Fruit fly (Drosophila melanogaster) whole organism, adult: ENCODE measurements around the gene DIP-iota.

Experiments
- CG11617 ChIP-seq: fragments of 200-800 bp; sonication (Bioruptor generic); optimal IDR thresholded peaks from 2 replicates; lab custom pipeline; 2017; ENCODE audit warnings: mild to moderate bottlenecking, missing biosample characterization, missing genetic modification reagents, missing genetic modification characterization
- CG12768 ChIP-seq: fragments of 200-800 bp; sonication (Bioruptor generic); optimal IDR thresholded peaks from 2 replicates; lab custom pipeline; 2017; ENCODE audit warnings: missing biosample characterization, missing genetic modification characterization, mild to moderate bottlenecking, moderate library complexity, missing genetic modification reagents
- CG14711 ChIP-seq: fragments of 200-800 bp; sonication (Bioruptor generic); optimal IDR thresholded peaks from 2 replicates; lab custom pipeline; 2018; ENCODE audit warnings: missing biosample characterization, mild to moderate bottlenecking, missing genetic modification characterization, moderate library complexity
- CG1620 ChIP-seq: fragments of 200-800 bp; sonication (Bioruptor generic); optimal IDR thresholded peaks from 2 replicates; lab custom pipeline; 2016; ENCODE audit warnings: missing biosample characterization, missing genetic modification characterization
- CG33017 ChIP-seq: fragments of 200-800 bp; sonication (Bioruptor generic); optimal IDR thresholded peaks from 2 replicates; lab custom pipeline; 2018; ENCODE audit warnings: missing biosample characterization, mild to moderate bottlenecking, missing genetic modification characterization, moderate library complexity
- CG5204 ChIP-seq: fragments of 200-800 bp; sonication (Bioruptor generic); optimal IDR thresholded peaks from 2 replicates; lab custom pipeline; 2016; ENCODE audit warnings: missing biosample characterization, missing genetic modification characterization
- CG7045 ChIP-seq: fragments of 200-800 bp; sonication (Bioruptor generic); optimal IDR thresholded peaks from 2 replicates; lab custom pipeline; 2017; ENCODE audit warnings: missing biosample characterization, mild to moderate bottlenecking, missing genetic modification characterization
- CG7101 ChIP-seq: fragments of 200-800 bp; sonication (Bioruptor generic); optimal IDR thresholded peaks from 2 replicates; lab custom pipeline; 2018; ENCODE audit warnings: missing biosample characterization, mild to moderate bottlenecking, missing genetic modification characterization, moderate library complexity
- Clk ChIP-seq: fragments of 200-800 bp; sonication (Bioruptor generic); optimal IDR thresholded peaks from 2 replicates; lab custom pipeline; 2017; ENCODE audit warnings: missing biosample characterization, missing genetic modification characterization
- Crg-1 ChIP-seq: fragments of 200-800 bp; sonication (Bioruptor generic); optimal IDR thresholded peaks from 2 replicates; lab custom pipeline; 2016; ENCODE audit warnings: missing biosample characterization, missing genetic modification characterization
- Hr96 ChIP-seq: fragments of 200-800 bp; sonication (Bioruptor generic); optimal IDR thresholded peaks from 2 replicates; lab custom pipeline; 2016; ENCODE audit warnings: missing biosample characterization, missing genetic modification characterization
- Mnt ChIP-seq: fragments of 200-800 bp; sonication (Bioruptor generic); optimal IDR thresholded peaks from 2 replicates; lab custom pipeline; 2016; ENCODE audit warnings: missing biosample characterization, mild to moderate bottlenecking, missing genetic modification characterization
- bab1 ChIP-seq: fragments of 200-800 bp; sonication (Bioruptor generic); optimal IDR thresholded peaks from 3 replicates; lab custom pipeline; 2019; ENCODE audit warnings: missing biosample characterization, mild to moderate bottlenecking, missing genetic modification characterization, moderate library complexity
- cic ChIP-seq: fragments of 200-800 bp; sonication (Bioruptor generic); optimal IDR thresholded peaks from 2 replicates; lab custom pipeline; 2017; ENCODE audit warnings: missing biosample characterization, mild to moderate bottlenecking, missing genetic modification characterization, moderate library complexity
- cnc ChIP-seq, 2 experiments: fragments of >200 bp; optimal IDR thresholded peaks; 2 replicates each; lab custom pipeline; 2017
- kay ChIP-seq: fragments of 200-800 bp; sonication (Bioruptor generic); peaks from one replicate; lab custom pipeline; 2016; ENCODE audit warnings: missing biosample characterization, missing genetic modification characterization, borderline replicate concordance
- ovo ChIP-seq: fragments of 200-800 bp; sonication (Bioruptor generic); optimal IDR thresholded peaks from 2 replicates; lab custom pipeline; 2016; ENCODE audit warnings: missing biosample characterization, missing genetic modification characterization
- pad ChIP-seq: fragments of 200-800 bp; sonication (Bioruptor generic); optimal IDR thresholded peaks from 3 replicates; lab custom pipeline; 2017; ENCODE audit warnings: missing biosample characterization, missing genetic modification characterization, mild to moderate bottlenecking, moderate library complexity, missing genetic modification reagents
- tj ChIP-seq: fragments of 200-800 bp; sonication (Bioruptor generic); optimal IDR thresholded peaks from 3 replicates; lab custom pipeline; 2017; ENCODE audit warnings: missing biosample characterization, mild to moderate bottlenecking, missing genetic modification characterization, moderate library complexity
- toe ChIP-seq: fragments of 200-800 bp; sonication (Bioruptor generic); optimal IDR thresholded peaks from 2 replicates; lab custom pipeline; 2016; ENCODE audit warnings: missing biosample characterization, missing genetic modification characterization

Gene DIP-iota

dm6 chr2L:6621600-6621999 is at the start of gene DIP-iota:
Gene DIP-iota (minus strand): TSS chr2L:6621700.
- TF ChIP-seq tj (GFP tag; lab: Kevin White, UChicago): no peak
- no peak for TF ChIP-seq Crg-1 (GFP tag; lab: Kevin White, UChicago)
- no peak for TF ChIP-seq CG14711 (tag; lab: Kevin White, UChicago)
- TF ChIP-seq CG7101 (tag; lab: Kevin White, UChicago): no peak
- TF ChIP-seq CG11617 (GFP tag; lab: Kevin White, UChicago): no peak
- no peak for TF ChIP-seq CG12768
- no peak for TF ChIP-seq CG7045 (GFP tag; lab: Kevin White, UChicago)
- TF ChIP-seq cnc (optimal IDR thresholded peaks at IDR 0.05; lab: Kevin White, UChicago): no peak
- no peak for TF ChIP-seq Clk
- no peak for TF ChIP-seq Hr96 (GFP tag; lab: Kevin White, UChicago)

dm6 chr2L:6667719-6668325 is 46.3 kb upstream of the DIP-iota start, which contains the start of gene Galt:
Gene Galt (minus strand): TSS chr2L:6668033.
- TF ChIP-seq toe: no peak
- peak; percentile 59 for TF ChIP-seq Mnt (GFP tag; lab: Kevin White, UChicago)
- peak; percentile 6 for TF ChIP-seq bab1 (GFP tag; lab: Kevin White, UChicago)
- TF ChIP-seq CG11617 (GFP tag; lab: Kevin White, UChicago): peak; percentile 64
- TF ChIP-seq CG12768: peak; percentile 57
- peak; percentile 6 for TF ChIP-seq CG7045 (GFP tag; lab: Kevin White, UChicago)
- TF ChIP-seq CG7101 (tag; lab: Kevin White, UChicago): peak; percentile 63
- TF ChIP-seq cnc (optimal IDR thresholded peaks at IDR 0.05; lab: Kevin White, UChicago): no peak
- no peak for TF ChIP-seq CG1620 (GFP tag; lab: Kevin White, UChicago)
- TF ChIP-seq Crg-1 (GFP tag; lab: Kevin White, UChicago): peak; percentile 16
- no peak for TF ChIP-seq Clk
- peak; percentile 72 for TF ChIP-seq cic (GFP tag; lab: Kevin White, UChicago)
- peak; percentile 53 for TF ChIP-seq CG33017 (tag; lab: Kevin White, UChicago)
- TF ChIP-seq pad (GFP tag; lab: Kevin White, UChicago): no peak
- TF ChIP-seq kay (GFP tag; lab: Kevin White, UChicago): no peak
- peak; percentile 41 for TF ChIP-seq ovo (GFP tag; lab: Kevin White, UChicago)
- no peak for TF ChIP-seq CG5204
- TF ChIP-seq Hr96 (GFP tag; lab: Kevin White, UChicago): peak; percentile 25
- peak; percentile 84 for TF ChIP-seq tj (GFP tag; lab: Kevin White, UChicago)
- TF ChIP-seq CG14711 (tag; lab: Kevin White, UChicago): peak; percentile 23

dm6 chr2L:6663562-6664051 is 42.1 kb upstream of the DIP-iota start, which contains the start of the genes CG13771, CG34310 and cup:
Gene CG13771 (minus strand): TSS chr2L:6663612.
Gene CG34310 (plus strand): TSS chr2L:6663664.
Gene cup (plus strand): TSS chr2L:6663664.
- peak; percentile 43 for TF ChIP-seq ovo (GFP tag; lab: Kevin White, UChicago)
- no peak for TF ChIP-seq pad (GFP tag; lab: Kevin White, UChicago)
- no peak for TF ChIP-seq CG14711 (tag; lab: Kevin White, UChicago)

- TF ChIP-seq ovo (GFP tag; lab: Kevin White, UChicago): no peak
- TF ChIP-seq cic (GFP tag; lab: Kevin White, UChicago): peak; percentile 8
These were observed 36.7 kb upstream of the DIP-iota start, which contains the start of the genes CG31636 and Ube4A for dm6 chr2L:6657969-6658748. Gene CG31636 (minus strand): TSS chr2L:6658152. Gene Ube4A (plus strand): TSS chr2L:6658517.

- no peak for TF ChIP-seq ovo (GFP tag; lab: Kevin White, UChicago)
- no peak for TF ChIP-seq CG12768
- TF ChIP-seq Hr96 (GFP tag; lab: Kevin White, UChicago): no peak
- TF ChIP-seq Clk: no peak
- no peak for TF ChIP-seq pad (GFP tag; lab: Kevin White, UChicago)
- TF ChIP-seq CG7101 (tag; lab: Kevin White, UChicago): no peak
- TF ChIP-seq cic (GFP tag; lab: Kevin White, UChicago): no peak
- TF ChIP-seq CG1620 (GFP tag; lab: Kevin White, UChicago): no peak
- no peak for TF ChIP-seq cnc (optimal IDR thresholded peaks at IDR 0.05; lab: Kevin White, UChicago)
- TF ChIP-seq CG7045 (GFP tag; lab: Kevin White, UChicago): no peak
- no peak for TF ChIP-seq CG33017 (tag; lab: Kevin White, UChicago)
- TF ChIP-seq kay (GFP tag; lab: Kevin White, UChicago): no peak
- TF ChIP-seq tj (GFP tag; lab: Kevin White, UChicago): no peak
- no peak for TF ChIP-seq CG14711 (tag; lab: Kevin White, UChicago)
- TF ChIP-seq Mnt (GFP tag; lab: Kevin White, UChicago): no peak
These were observed 34.8 kb upstream of the DIP-iota start, which contains the start of gene CG31633 for dm6 chr2L:6656264-6656676. Gene CG31633 (minus strand): TSS chr2L:6656321.
